Worm (Caenorhabditis elegans) whole organism, L1 larva: ENCODE measurements around the gene rpl-36.
A peak's percentile ranks its signal among the peaks of the same experiment; 100 is the strongest.

Experiments
- C04F5.9 ChIP-seq: sonication (generic microtip); optimal IDR thresholded peaks from 2 replicates; lab custom pipeline; 2016; ENCODE audit warnings: missing genetic modification characterization, missing compliant biosample characterization
- F16B12.6 ChIP-seq: fragments of 150-350 bp; optimal IDR thresholded peaks from 2 replicates; lab custom pipeline; 2014; ENCODE audit warnings: missing biosample characterization, missing genetic modification characterization
- aha-1 ChIP-seq: fragments of 150-350 bp; optimal IDR thresholded peaks from 2 replicates; lab custom pipeline; 2014; ENCODE audit warnings: missing biosample characterization, missing genetic modification characterization
- alr-1 ChIP-seq: fragments of 200-800 bp; sonication (Bioruptor generic); optimal IDR thresholded peaks from 2 replicates; lab custom pipeline; 2018; ENCODE audit warnings: borderline replicate concordance, mild to moderate bottlenecking, missing genetic modification characterization, missing compliant biosample characterization
- blmp-1 ChIP-seq: fragments of 150-350 bp; optimal IDR thresholded peaks from 2 replicates; lab custom pipeline; 2014; ENCODE audit warnings: missing biosample characterization, missing genetic modification characterization
- ceh-8 ChIP-seq: fragments of 200-800 bp; sonication (Bioruptor generic); optimal IDR thresholded peaks from 2 replicates; lab custom pipeline; 2018; ENCODE audit warnings: mild to moderate bottlenecking, missing genetic modification characterization, moderate library complexity, missing compliant biosample characterization
- ceh-88 ChIP-seq: fragments of 200-800 bp; sonication (Bioruptor generic); IDR thresholded peaks from 2 replicates; pipeline ENCODE4 v1.3.6; 2022; ENCODE audit warnings: missing genetic modification characterization, missing compliant biosample characterization
- ceh-90 ChIP-seq: sonication (generic microtip); optimal IDR thresholded peaks from 2 replicates; lab custom pipeline; 2016; ENCODE audit warnings: missing genetic modification characterization, missing compliant biosample characterization
- ces-1 ChIP-seq: fragments of 150-350 bp; optimal IDR thresholded peaks from 2 replicates; lab custom pipeline; 2014; ENCODE audit warnings: missing biosample characterization, missing genetic modification reagents, missing genetic modification characterization
- dpl-1 ChIP-seq, 3 experiments: fragments of 150-350 bp in 2 of 3; sonication (generic microtip) in 1 of 3; optimal IDR thresholded peaks; 2 replicates each; lab custom pipeline; 2014 to 2017; ENCODE audit warnings: missing biosample characterization in 3 of 3, missing genetic modification characterization in 3 of 3, missing genetic modification reagents in 3 of 3
- dsc-1 ChIP-seq: sonication (generic microtip); optimal IDR thresholded peaks from 2 replicates; lab custom pipeline; 2016; ENCODE audit warnings: mild to moderate bottlenecking, missing genetic modification characterization, missing compliant biosample characterization
- efl-1 ChIP-seq, 4 experiments: fragments of 150-350 bp; optimal IDR thresholded peaks in 3 of 4; peaks in 1 of 4; 1 replicate in 1 of 4; 2 replicates in 3 of 4; lab custom pipeline; 2014; ENCODE audit warnings: missing biosample characterization in 2 of 4, missing genetic modification characterization in 2 of 4, missing genetic modification reagents in 2 of 4
- egl-13 ChIP-seq: sonication (generic microtip); optimal IDR thresholded peaks from 2 replicates; lab custom pipeline; 2016; ENCODE audit warnings: missing genotype, missing genetic modification reagents, missing genetic modification characterization, missing compliant biosample characterization
- egl-27 ChIP-seq, 2 experiments: fragments of 150-350 bp in 1 of 2; sonication (generic microtip); optimal IDR thresholded peaks; 3 replicates each; lab custom pipeline; 2017 to 2018; ENCODE audit warnings: missing biosample characterization in 2 of 2, missing genetic modification characterization in 2 of 2, missing genetic modification reagents in 2 of 2
- elt-3 ChIP-seq, 6 experiments: fragments of 150-350 bp in 1 of 6; sonication (generic microtip); optimal IDR thresholded peaks; 2 replicates each; lab custom pipeline; 2017 to 2018; ENCODE audit warnings: missing biosample characterization in 6 of 6, missing genetic modification characterization in 6 of 6, inconsistent platforms in 1 of 6
- fkh-10 ChIP-seq: sonication (generic microtip); optimal IDR thresholded peaks from 2 replicates; lab custom pipeline; 2017; ENCODE audit warnings: missing biosample characterization, missing genetic modification reagents, missing genetic modification characterization
- fkh-4 ChIP-seq: sonication (generic microtip); optimal IDR thresholded peaks from 2 replicates; lab custom pipeline; 2016; ENCODE audit warnings: missing compliant biosample characterization, missing genetic modification characterization, borderline replicate concordance
- fos-1 ChIP-seq: fragments of 150-350 bp; optimal IDR thresholded peaks from 2 replicates; lab custom pipeline; 2014; ENCODE audit warnings: missing biosample characterization, missing genetic modification characterization
- grh-1 ChIP-seq: fragments of 200-800 bp; sonication (Bioruptor generic); IDR thresholded peaks from 2 replicates; pipeline ENCODE4 v1.3.6; 2022; ENCODE audit warnings: missing genetic modification reagents, missing genetic modification characterization, missing compliant biosample characterization
- hlh-17 ChIP-seq: fragments of 200-800 bp; sonication (Bioruptor generic); optimal IDR thresholded peaks from 2 replicates; lab custom pipeline; 2018; ENCODE audit warnings: missing genetic modification characterization, mild to moderate bottlenecking, missing compliant biosample characterization, moderate library complexity, borderline replicate concordance
- hlh-4 ChIP-seq: sonication (generic microtip); optimal IDR thresholded peaks from 2 replicates; lab custom pipeline; 2016; ENCODE audit warnings: mild to moderate bottlenecking, missing genetic modification characterization, missing compliant biosample characterization
- hpl-2 ChIP-seq: fragments of 150-350 bp; optimal IDR thresholded peaks from 2 replicates; lab custom pipeline; 2014; ENCODE audit warnings: missing biosample characterization, missing genetic modification reagents, missing genetic modification characterization
- irx-1 ChIP-seq: sonication (generic microtip); optimal IDR thresholded peaks from 2 replicates; lab custom pipeline; 2016; ENCODE audit warnings: missing genetic modification characterization, missing compliant biosample characterization
- isw-1 ChIP-seq: fragments of 200-800 bp; sonication (Bioruptor generic); IDR thresholded peaks from 2 replicates; pipeline ENCODE4 v1.3.6; 2022; ENCODE audit warnings: missing genetic modification characterization, missing compliant biosample characterization
- lin-13 ChIP-seq: fragments of 150-350 bp; optimal IDR thresholded peaks from 2 replicates; lab custom pipeline; 2014; ENCODE audit warnings: missing biosample characterization, missing genetic modification reagents, missing genetic modification characterization
- lin-14 ChIP-seq: fragments of 200-800 bp; sonication (Bioruptor generic); optimal IDR thresholded peaks from 2 replicates; lab custom pipeline; 2018; ENCODE audit warnings: mild to moderate bottlenecking, missing genetic modification characterization, moderate library complexity, missing compliant biosample characterization
- lir-3 ChIP-seq: sonication (generic microtip); optimal IDR thresholded peaks from 2 replicates; lab custom pipeline; 2016; ENCODE audit warnings: mild to moderate bottlenecking, missing genetic modification characterization, moderate library complexity, missing compliant biosample characterization; ENCODE audit not compliant: poor library complexity
- lsy-2 ChIP-seq, 2 experiments: fragments of 150-350 bp; optimal IDR thresholded peaks; 2 replicates each; lab custom pipeline; 2014; ENCODE audit warnings: missing biosample characterization in 2 of 2, missing genetic modification characterization in 2 of 2
- mef-2 ChIP-seq: fragments of 150-350 bp; optimal IDR thresholded peaks from 2 replicates; lab custom pipeline; 2014; ENCODE audit warnings: missing biosample characterization, missing genetic modification characterization
- mep-1 ChIP-seq: fragments of 150-350 bp; optimal IDR thresholded peaks from 2 replicates; lab custom pipeline; 2014; ENCODE audit warnings: missing biosample characterization, missing genetic modification characterization
- nhr-11 ChIP-seq: fragments of 150-350 bp; optimal IDR thresholded peaks from 2 replicates; lab custom pipeline; 2014; ENCODE audit warnings: missing biosample characterization, missing genetic modification characterization
- nhr-12 ChIP-seq: sonication (generic microtip); optimal IDR thresholded peaks from 2 replicates; lab custom pipeline; 2017; ENCODE audit warnings: missing biosample characterization, missing genetic modification characterization
- nhr-20 ChIP-seq: sonication (generic microtip); optimal IDR thresholded peaks from 2 replicates; lab custom pipeline; 2016; ENCODE audit warnings: mild to moderate bottlenecking, missing genetic modification characterization, missing compliant biosample characterization
- nhr-71 ChIP-seq: sonication (generic microtip); optimal IDR thresholded peaks from 2 replicates; lab custom pipeline; 2016; ENCODE audit warnings: mild to moderate bottlenecking, missing genetic modification characterization, moderate library complexity, missing compliant biosample characterization
- nhr-85 ChIP-seq: sonication (generic microtip); peaks from one replicate; lab custom pipeline; 2016; ENCODE audit warnings: missing genetic modification characterization, inconsistent platforms, missing compliant biosample characterization
- nhr-90 ChIP-seq: sonication (generic microtip); optimal IDR thresholded peaks from 2 replicates; lab custom pipeline; 2016; ENCODE audit warnings: mild to moderate bottlenecking, missing genetic modification characterization, missing compliant biosample characterization; ENCODE audit not compliant: poor library complexity
- pqm-1 ChIP-seq: sonication (generic microtip); optimal IDR thresholded peaks from 3 replicates; lab custom pipeline; 2017; ENCODE audit warnings: missing biosample characterization, missing genetic modification characterization
- skn-1 ChIP-seq: fragments of 150-350 bp; optimal IDR thresholded peaks from 2 replicates; lab custom pipeline; 2014; ENCODE audit warnings: missing biosample characterization, missing genetic modification characterization
- snpc-4 ChIP-seq: fragments of 150-350 bp; optimal IDR thresholded peaks from 2 replicates; lab custom pipeline; 2014; ENCODE audit warnings: missing biosample characterization, missing genetic modification characterization
- snu-23 ChIP-seq: sonication (generic microtip); optimal IDR thresholded peaks from 2 replicates; lab custom pipeline; 2016; ENCODE audit warnings: missing genetic modification characterization, missing compliant biosample characterization
- sptf-1 ChIP-seq: fragments of 150-350 bp; optimal IDR thresholded peaks from 2 replicates; lab custom pipeline; 2014; ENCODE audit warnings: missing biosample characterization, missing genetic modification characterization
- sup-37 ChIP-seq: fragments of 200-800 bp; sonication (Bioruptor generic); optimal IDR thresholded peaks from 2 replicates; lab custom pipeline; 2018; ENCODE audit warnings: mild to moderate bottlenecking, missing genetic modification characterization, missing compliant biosample characterization
- swsn-7 ChIP-seq: sonication (generic microtip); optimal IDR thresholded peaks from 2 replicates; lab custom pipeline; 2016; ENCODE audit warnings: missing genetic modification characterization, missing compliant biosample characterization
- tbx-2 ChIP-seq: sonication (generic microtip); optimal IDR thresholded peaks from 2 replicates; lab custom pipeline; 2016; ENCODE audit warnings: missing genetic modification characterization, missing compliant biosample characterization
- unc-130 ChIP-seq: fragments of 150-350 bp; optimal IDR thresholded peaks from 2 replicates; lab custom pipeline; 2017; ENCODE audit warnings: missing biosample characterization, missing genetic modification characterization, inconsistent platforms
- unc-30 ChIP-seq: sonication (generic microtip); optimal IDR thresholded peaks from 2 replicates; lab custom pipeline; 2017; ENCODE audit warnings: missing biosample characterization, missing genetic modification characterization
- unc-62 ChIP-seq: fragments of 150-350 bp; optimal IDR thresholded peaks from 2 replicates; lab custom pipeline; 2014; ENCODE audit warnings: missing biosample characterization, missing genetic modification reagents, missing genetic modification characterization
- unc-86 ChIP-seq: sonication (generic microtip); optimal IDR thresholded peaks from 2 replicates; lab custom pipeline; 2016; ENCODE audit warnings: missing genetic modification characterization, missing compliant biosample characterization
- unc-98 ChIP-seq: fragments of 200-800 bp; sonication (Bioruptor generic); IDR thresholded peaks from 2 replicates; pipeline ENCODE4 v1.3.6; 2022; ENCODE audit warnings: missing genetic modification characterization, missing compliant biosample characterization
- xbp-1 ChIP-seq: sonication (generic microtip); optimal IDR thresholded peaks from 2 replicates; lab custom pipeline; 2016; ENCODE audit warnings: missing genetic modification characterization, missing compliant biosample characterization
- zag-1 ChIP-seq: fragments of 150-350 bp; optimal IDR thresholded peaks from 2 replicates; lab custom pipeline; 2014; ENCODE audit warnings: missing biosample characterization, missing genetic modification characterization
- ztf-11 ChIP-seq, 2 experiments: sonication (generic microtip); optimal IDR thresholded peaks; 2 replicates each; lab custom pipeline; 2016 to 2017; ENCODE audit warnings: missing genetic modification characterization in 2 of 2, missing biosample characterization in 1 of 2, missing compliant biosample characterization in 1 of 2

The rpl-36 gene

ce11 chrIII:7189581-7190128 is 9.6 kb downstream of the rpl-36 start, which contains the start of gene rps-21:
TSS of gene rps-21 (minus strand) at chrIII:7189631.
- peak; percentile 88 for TF ChIP-seq tbx-2 (tag; lab: Kevin White, UChicago)
- TF ChIP-seq lsy-2 (tag; optimal IDR thresholded peaks at IDR 0.05; lab: Kevin White, UChicago), result peak; percentile 92 to 94
- no peak for TF ChIP-seq sup-37 (GFP tag; lab: Kevin White, UChicago)
- TF ChIP-seq hlh-4 (tag; lab: Kevin White, UChicago), result no peak
- peak; percentile 72 for TF ChIP-seq nhr-90 (tag; lab: Kevin White, UChicago)
- peak; percentile 47 for TF ChIP-seq lir-3
- peak; percentile 63 for TF ChIP-seq grh-1
- peak; percentile 12 for TF ChIP-seq fkh-10
- peak; percentile 10 to 63 for TF ChIP-seq egl-27 (tag; optimal IDR thresholded peaks at IDR 0.05; lab: Kevin White, UChicago)
- peak in 2 of 6 experiments; percentile 53 to 62 for TF ChIP-seq elt-3 (tag; optimal IDR thresholded peaks at IDR 0.05; lab: Kevin White, UChicago)
- peak; percentile 74 for TF ChIP-seq dsc-1 (tag; lab: Kevin White, UChicago)
- TF ChIP-seq fkh-4 (tag; lab: Kevin White, UChicago), result no peak
- TF ChIP-seq nhr-85 (tag; lab: Kevin White, UChicago), result peak; percentile 91
- peak; percentile 1 for TF ChIP-seq nhr-11 (tag; lab: Kevin White, UChicago)
- no peak for TF ChIP-seq nhr-12 (tag; lab: Kevin White, UChicago)
- peak; percentile 71 for TF ChIP-seq C04F5.9 (tag; lab: Kevin White, UChicago)
- peak; percentile 73 to 84 (median 82) for TF ChIP-seq dpl-1 (GFP tag; optimal IDR thresholded peaks at IDR 0.05; lab: Kevin White, UChicago)
- no peak for TF ChIP-seq ceh-90 (tag; lab: Kevin White, UChicago)
- peak in 1 of 2 experiments; percentile 59 for TF ChIP-seq ztf-11 (tag; optimal IDR thresholded peaks at IDR 0.05; lab: Kevin White, UChicago)
- peak; percentile 43 for TF ChIP-seq fos-1 (tag; lab: Kevin White, UChicago)
- peak; percentile 80 for TF ChIP-seq mep-1 (tag; lab: Kevin White, UChicago)
- no peak for TF ChIP-seq mef-2 (tag; lab: Kevin White, UChicago)
- TF ChIP-seq unc-30 (tag; lab: Kevin White, UChicago), result no peak
- peak; percentile 30 for TF ChIP-seq F16B12.6 (tag; lab: Kevin White, UChicago)
- no peak for TF ChIP-seq unc-62 (GFP tag; lab: Kevin White, UChicago)
- TF ChIP-seq egl-13, result peak; percentile 22
- no peak for TF ChIP-seq alr-1 (tag; lab: Kevin White, UChicago)
- TF ChIP-seq zag-1 (tag; lab: Kevin White, UChicago), result no peak
- no peak for TF ChIP-seq ces-1 (GFP tag; lab: Kevin White, UChicago)
- TF ChIP-seq blmp-1 (tag; lab: Kevin White, UChicago), result peak; percentile 70
- peak; percentile 86 to 88 for TF ChIP-seq efl-1 (optimal IDR thresholded peaks at IDR 0.05; lab: Kevin White, UChicago)
- peak; percentile 78 to 98 for TF ChIP-seq efl-1 (GFP tag; optimal IDR thresholded peaks at IDR 0.05 in 1 of 2; lab: Kevin White, UChicago)
- TF ChIP-seq nhr-71 (tag; lab: Kevin White, UChicago), result peak; percentile 89
- TF ChIP-seq snu-23, result peak; percentile 91
- TF ChIP-seq ceh-8 (GFP tag; lab: Kevin White, UChicago), result no peak
- 0 out of 2 replicates have a peak, but pooled peaks have one; percentile 9 for TF ChIP-seq ceh-88
- peak; percentile 67 for TF ChIP-seq lin-13 (GFP tag; lab: Kevin White, UChicago)
- peak; percentile 75 for TF ChIP-seq skn-1 (tag; lab: Kevin White, UChicago)
- TF ChIP-seq hlh-17 (GFP tag; lab: Kevin White, UChicago), result no peak
- peak; percentile 55 for TF ChIP-seq snpc-4
- peak; percentile 88 for TF ChIP-seq nhr-20
- TF ChIP-seq xbp-1 (tag; lab: Kevin White, UChicago), result peak; percentile 88
- peak; percentile 70 for TF ChIP-seq unc-130 (tag; lab: Kevin White, UChicago)
- TF ChIP-seq unc-98, result no peak
- TF ChIP-seq swsn-7, result peak; percentile 80
- no peak for TF ChIP-seq pqm-1
- peak; percentile 10 for TF ChIP-seq hpl-2 (GFP tag; lab: Kevin White, UChicago)
- TF ChIP-seq sptf-1, result no peak
- peak; percentile 71 for TF ChIP-seq unc-86
- peak; percentile 76 for TF ChIP-seq lin-14 (GFP tag; lab: Kevin White, UChicago)
- no peak for TF ChIP-seq aha-1 (tag; lab: Kevin White, UChicago)
- peak; percentile 85 for TF ChIP-seq isw-1 (GFP tag; lab: Robert Waterston, UW)
- TF ChIP-seq irx-1 (tag; lab: Kevin White, UChicago), result peak; percentile 49
